Fruit fly (Drosophila melanogaster) whole organism, embryonic: ENCODE results near the gene CG4597.

Experiments
- Adf1 ChIP-seq: fragments of 200-800 bp; sonication (Bioruptor generic); IDR thresholded peaks from 2 replicates; pipeline ENCODE4 v1.3.6; 2022; ENCODE audit warnings: missing biosample characterization, missing genetic modification characterization
- Awh ChIP-seq: fragments of 200-800 bp; sonication (Bioruptor generic); IDR thresholded peaks from 2 replicates; pipeline ENCODE4, ENCODE4 v1.3.6; 2022; ENCODE audit warnings: missing biosample characterization, missing genetic modification characterization
- C15 ChIP-seq: fragments of 200-800 bp; sonication (Bioruptor generic); IDR thresholded peaks from 3 replicates; pipeline ENCODE4 v1.3.6; 2022; ENCODE audit warnings: missing biosample characterization, missing genetic modification characterization
- CG10147 ChIP-seq: fragments of 200-800 bp; sonication (Bioruptor generic); optimal IDR thresholded peaks from 2 replicates; lab custom pipeline; 2019; ENCODE audit warnings: missing biosample characterization, mild to moderate bottlenecking, missing genetic modification characterization, moderate library complexity
- CG10462 ChIP-seq: fragments of 200-800 bp; sonication (Bioruptor generic); optimal IDR thresholded peaks from 2 replicates; lab custom pipeline; 2016; ENCODE audit warnings: missing biosample characterization, missing genetic modification characterization
- CG10565 ChIP-seq: fragments of 200-800 bp; sonication (Bioruptor generic); optimal IDR thresholded peaks from 3 replicates; lab custom pipeline; 2016; ENCODE audit warnings: missing biosample characterization, mild to moderate bottlenecking, missing genetic modification characterization
- CG13123 ChIP-seq: fragments of 200-800 bp; sonication (Bioruptor generic); optimal IDR thresholded peaks from 2 replicates; lab custom pipeline; 2016; ENCODE audit warnings: missing biosample characterization, missing genetic modification characterization
- CG14441 ChIP-seq: fragments of 200-800 bp; sonication (Bioruptor generic); IDR thresholded peaks from 2 replicates; pipeline ENCODE4 v1.3.6; 2022; ENCODE audit warnings: missing biosample characterization, missing genetic modification characterization
- CG16779 ChIP-seq: fragments of 200-800 bp; sonication (Bioruptor generic); IDR thresholded peaks from 2 replicates; pipeline ENCODE4 v1.3.6; 2022; ENCODE audit warnings: missing biosample characterization, missing genetic modification characterization
- CG17912 ChIP-seq: fragments of 200-800 bp; sonication (Bioruptor generic); optimal IDR thresholded peaks from 2 replicates; lab custom pipeline; 2018; ENCODE audit warnings: missing biosample characterization, mild to moderate bottlenecking, missing genetic modification characterization
- CG3281 ChIP-seq: fragments of 200-800 bp; sonication (Bioruptor generic); optimal IDR thresholded peaks from 3 replicates; lab custom pipeline; 2017; ENCODE audit warnings: missing biosample characterization, mild to moderate bottlenecking, missing genetic modification characterization
- CG7271 ChIP-seq: fragments of 200-800 bp; sonication (Bioruptor generic); optimal IDR thresholded peaks from 2 replicates; lab custom pipeline; 2018; ENCODE audit warnings: missing biosample characterization, mild to moderate bottlenecking, missing genetic modification characterization, moderate library complexity
- CG7556 ChIP-seq: fragments of 200-800 bp; sonication (Bioruptor generic); optimal IDR thresholded peaks from 2 replicates; lab custom pipeline; 2017; ENCODE audit warnings: missing biosample characterization, mild to moderate bottlenecking, missing genetic modification characterization
- CG8281 ChIP-seq: fragments of 200-800 bp; sonication (Bioruptor generic); optimal IDR thresholded peaks from 2 replicates; lab custom pipeline; 2018; ENCODE audit warnings: missing biosample characterization, mild to moderate bottlenecking, missing genetic modification characterization, moderate library complexity
- CG9215 ChIP-seq: fragments of 200-800 bp; sonication (Bioruptor generic); IDR thresholded peaks from 2 replicates; pipeline ENCODE4 v1.3.6; 2022; ENCODE audit warnings: missing biosample characterization, missing genetic modification characterization
- CG9876 ChIP-seq: fragments of 200-800 bp; sonication (Bioruptor generic); optimal IDR thresholded peaks from 2 replicates; lab custom pipeline; 2016; ENCODE audit warnings: missing biosample characterization, missing genetic modification characterization
- Dfd ChIP-seq, 2 experiments: fragments of >200 bp; optimal IDR thresholded peaks; 2 replicates each; lab custom pipeline; 2017; ENCODE audit warnings: missing biosample characterization in 2 of 2, missing genetic modification characterization in 2 of 2
- Eip74EF ChIP-seq, 2 experiments: fragments of 200-800 bp in 1 of 2; fragments of >200 bp in 1 of 2; sonication (Bioruptor generic) in 1 of 2; optimal IDR thresholded peaks; 2 replicates each; lab custom pipeline; 2017 to 2019; ENCODE audit warnings: missing biosample characterization in 2 of 2, missing genetic modification characterization in 2 of 2, mild to moderate bottlenecking in 1 of 2, moderate library complexity in 1 of 2
- Fer1 ChIP-seq: fragments of 200-800 bp; sonication (Bioruptor generic); optimal IDR thresholded peaks from 2 replicates; lab custom pipeline; 2017; ENCODE audit warnings: missing biosample characterization, mild to moderate bottlenecking, missing genetic modification characterization
- Gsc ChIP-seq: fragments of 200-800 bp; sonication (Bioruptor generic); IDR thresholded peaks from 2 replicates; pipeline ENCODE4 v1.3.6; 2022; ENCODE audit warnings: missing biosample characterization, missing genetic modification characterization
- HmgZ ChIP-seq: fragments of 200-800 bp; sonication (Bioruptor generic); optimal IDR thresholded peaks from 2 replicates; lab custom pipeline; 2018; ENCODE audit warnings: missing biosample characterization, mild to moderate bottlenecking, missing genetic modification characterization
- Lhr ChIP-seq: fragments of 200-800 bp; sonication (Bioruptor generic); optimal IDR thresholded peaks from 3 replicates; lab custom pipeline; 2017; ENCODE audit warnings: mild to moderate bottlenecking, missing biosample characterization, missing genetic modification reagents, missing genetic modification characterization
- Mrtf ChIP-seq: fragments of 200-800 bp; sonication (Bioruptor generic); IDR thresholded peaks from 3 replicates; pipeline ENCODE4 v1.3.6; 2022; ENCODE audit warnings: missing biosample characterization, missing genetic modification characterization
- Rfx ChIP-seq: fragments of 200-800 bp; sonication (Bioruptor generic); IDR thresholded peaks from 2 replicates; pipeline ENCODE4 v1.3.6; 2022; ENCODE audit warnings: missing biosample characterization, missing genetic modification characterization
- Scr ChIP-seq: fragments of 200-800 bp; sonication (Bioruptor generic); IDR thresholded peaks from 2 replicates; pipeline ENCODE4 v1.3.6; 2022; ENCODE audit warnings: missing biosample characterization, missing genetic modification characterization; ENCODE audit not compliant: partially characterized antibody
- Sin3A ChIP-seq: fragments of >200 bp; optimal IDR thresholded peaks from 2 replicates; lab custom pipeline; 2018
- Usf ChIP-seq: fragments of 200-800 bp; sonication (Bioruptor generic); optimal IDR thresholded peaks from 2 replicates; lab custom pipeline; 2017; ENCODE audit warnings: missing genotype, missing biosample characterization, missing genetic modification characterization
- aop ChIP-seq: fragments of 200-800 bp; sonication (Bioruptor generic); IDR thresholded peaks from 2 replicates; pipeline ENCODE4 v1.3.6; 2022; ENCODE audit warnings: missing biosample characterization, missing genetic modification characterization
- ara ChIP-seq: fragments of 200-800 bp; sonication (Bioruptor generic); IDR thresholded peaks from 2 replicates; pipeline ENCODE4 v1.3.6; 2022; ENCODE audit warnings: missing biosample characterization, missing genetic modification characterization
- ato ChIP-seq: fragments of 200-800 bp; sonication (Bioruptor generic); IDR thresholded peaks from 2 replicates; pipeline ENCODE4 v1.3.6; 2022; ENCODE audit warnings: missing biosample characterization, missing genetic modification characterization; ENCODE audit not compliant: partially characterized antibody
- bab2 ChIP-seq: fragments of 200-800 bp; sonication (Bioruptor generic); optimal IDR thresholded peaks from 2 replicates; lab custom pipeline; 2016; ENCODE audit warnings: missing biosample characterization, missing genetic modification characterization
- cato ChIP-seq: fragments of 200-800 bp; sonication (Bioruptor generic); optimal IDR thresholded peaks from 2 replicates; lab custom pipeline; 2016; ENCODE audit warnings: missing biosample characterization, missing genetic modification characterization, borderline replicate concordance
- danr ChIP-seq: fragments of 200-800 bp; sonication (Bioruptor generic); IDR thresholded peaks from 2 replicates; pipeline ENCODE4 v1.3.6; 2022; ENCODE audit warnings: missing biosample characterization, missing genetic modification characterization
- emc ChIP-seq: fragments of 200-800 bp; sonication (Bioruptor generic); optimal IDR thresholded peaks from 2 replicates; lab custom pipeline; 2016; ENCODE audit warnings: missing biosample characterization, missing genetic modification characterization
- fru ChIP-seq: fragments of >200 bp; optimal IDR thresholded peaks from 2 replicates; lab custom pipeline; 2017
- ftz-f1 ChIP-seq: fragments of 200-800 bp; sonication (Bioruptor generic); optimal IDR thresholded peaks from 2 replicates; lab custom pipeline; 2016; ENCODE audit warnings: missing biosample characterization, missing genetic modification characterization
- hbn ChIP-seq: fragments of 200-800 bp; sonication (Bioruptor generic); IDR thresholded peaks from 2 replicates; pipeline ENCODE4 v1.3.6; 2022; ENCODE audit warnings: missing biosample characterization, missing genetic modification characterization; ENCODE audit not compliant: partially characterized antibody
- hkb ChIP-seq, 2 experiments: fragments of 200-800 bp in 1 of 2; fragments of >200 bp in 1 of 2; sonication (Bioruptor generic) in 1 of 2; IDR thresholded peaks in 1 of 2; optimal IDR thresholded peaks in 1 of 2; 2 replicates each; pipeline versions ENCODE4 v1.3.6 to Lab custom; 2017 to 2022; ENCODE audit warnings: missing biosample characterization in 1 of 2, missing genetic modification characterization in 1 of 2
- kay ChIP-seq: fragments of 200-800 bp; sonication (Bioruptor generic); optimal IDR thresholded peaks from 2 replicates; lab custom pipeline; 2016; ENCODE audit warnings: missing biosample characterization, missing genetic modification characterization
- ken ChIP-seq: fragments of 200-800 bp; sonication (Bioruptor generic); IDR thresholded peaks from 3 replicates; pipeline ENCODE4 v1.3.6; 2022; ENCODE audit warnings: missing biosample characterization, missing genetic modification characterization
- maf-S ChIP-seq: fragments of 200-800 bp; sonication (Bioruptor generic); optimal IDR thresholded peaks from 2 replicates; lab custom pipeline; 2016; ENCODE audit warnings: missing biosample characterization, missing genetic modification characterization
- nerfin-1 ChIP-seq: fragments of 200-800 bp; sonication (Bioruptor generic); optimal IDR thresholded peaks from 3 replicates; lab custom pipeline; 2019; ENCODE audit warnings: missing biosample characterization, mild to moderate bottlenecking, missing genetic modification characterization, moderate library complexity
- nerfin-2 ChIP-seq: fragments of 200-800 bp; sonication (Bioruptor generic); IDR thresholded peaks from 2 replicates; pipeline ENCODE4 v1.3.6; 2022; ENCODE audit warnings: missing biosample characterization, missing genetic modification characterization; ENCODE audit not compliant: partially characterized antibody
- org-1 ChIP-seq: fragments of 200-800 bp; sonication (Bioruptor generic); optimal IDR thresholded peaks from 2 replicates; lab custom pipeline; 2017; ENCODE audit warnings: missing biosample characterization, missing genetic modification characterization
- peb ChIP-seq: fragments of 200-800 bp; sonication (Bioruptor generic); IDR thresholded peaks from 2 replicates; pipeline ENCODE4 v1.3.6; 2022; ENCODE audit warnings: missing biosample characterization, missing genetic modification characterization
- pfk ChIP-seq: fragments of 200-800 bp; sonication (Bioruptor generic); optimal IDR thresholded peaks from 2 replicates; lab custom pipeline; 2018; ENCODE audit warnings: missing biosample characterization, mild to moderate bottlenecking, missing genetic modification characterization, moderate library complexity
- pita ChIP-seq: fragments of 200-800 bp; sonication (Bioruptor generic); optimal IDR thresholded peaks from 2 replicates; lab custom pipeline; 2017; ENCODE audit warnings: missing biosample characterization, mild to moderate bottlenecking, missing genetic modification characterization
- pum ChIP-seq: fragments of 200-800 bp; sonication (Bioruptor generic); optimal IDR thresholded peaks from 2 replicates; lab custom pipeline; 2016; ENCODE audit warnings: missing biosample characterization, missing genetic modification characterization
- shn ChIP-seq: fragments of 200-800 bp; sonication (Bioruptor generic); optimal IDR thresholded peaks from 3 replicates; lab custom pipeline; 2016; ENCODE audit warnings: missing biosample characterization, missing genetic modification characterization
- vvl ChIP-seq: fragments of 200-800 bp; sonication (Bioruptor generic); IDR thresholded peaks from 2 replicates; pipeline ENCODE4 v1.3.6; 2022; ENCODE audit warnings: missing biosample characterization, missing genetic modification characterization
- yki ChIP-seq: fragments of >200 bp; optimal IDR thresholded peaks from 3 replicates; lab custom pipeline; 2018
- zen2 ChIP-seq: fragments of 200-800 bp; sonication (Bioruptor generic); IDR thresholded peaks from 3 replicates; pipeline ENCODE4 v1.3.6; 2022; ENCODE audit warnings: missing biosample characterization, missing genetic modification characterization; ENCODE audit not compliant: partially characterized antibody

Gene CG4597

DNA sequence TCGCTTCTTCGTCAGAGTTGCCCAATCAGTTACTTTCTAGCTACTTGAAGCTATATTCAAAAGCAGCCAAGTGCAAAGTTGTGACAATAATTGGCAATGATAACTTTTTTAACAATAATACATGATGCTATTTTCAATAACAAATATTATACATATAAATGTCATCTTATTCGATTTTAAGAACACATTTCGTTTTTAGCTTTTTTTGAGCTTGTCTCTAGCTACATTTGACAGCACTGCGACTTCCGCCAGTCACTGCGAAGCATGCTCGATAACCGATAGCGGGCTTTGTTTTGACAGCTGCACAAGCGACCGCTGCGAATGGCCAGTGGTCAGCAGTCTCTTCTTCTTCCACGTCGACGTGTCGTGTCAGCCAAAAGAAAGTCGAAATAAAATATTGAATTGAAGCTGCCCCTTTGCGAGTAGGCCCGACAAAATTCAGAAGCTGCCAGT lies 23.1 kb downstream of the CG4597 start, which contains the start of the genes Gen and Srp54k (continued):
- TF ChIP-seq Dfd (GFP tag; optimal IDR thresholded peaks at IDR 0.05; lab: Kevin White, UChicago) (no peak), hbn (GFP tag; lab: Robert Waterston, UW) (no peak), org-1 (no peak), CG16779 (no peak), fru (lab: Kevin White, UChicago) (no peak), kay (GFP tag; lab: Kevin White, UChicago) (no peak), nerfin-1 (no peak), danr (GFP tag; lab: Robert Waterston, UW) (no peak), CG7556 (GFP tag; lab: Kevin White, UChicago) (no peak), CG17912 (peak; percentile 17), cato (no peak), pfk (GFP tag; lab: Kevin White, UChicago) (no peak), ato (no peak), Gsc (GFP tag; lab: Robert Waterston, UW) (no peak), CG10462 (GFP tag; lab: Kevin White, UChicago) (no peak), Awh (no peak), HmgZ (tag; lab: Kevin White, UChicago) (peak; percentile 66), peb (GFP tag; lab: Robert Waterston, UW) (no peak), Fer1 (GFP tag; lab: Kevin White, UChicago) (no peak), emc (GFP tag; lab: Kevin White, UChicago) (no peak), CG10565 (no peak), hkb (optimal IDR thresholded peaks at IDR 0.05; lab: Kevin White, UChicago) (peak; percentile 85), hkb (GFP tag; IDR thresholded peaks at IDR 0.05; lab: Robert Waterston, UW) (no peak), nerfin-2 (GFP tag; lab: Robert Waterston, UW) (no peak), CG8281 (tag; lab: Kevin White, UChicago) (no peak), zen2 (no peak), pum (GFP tag; lab: Kevin White, UChicago) (no peak), CG9876 (GFP tag; lab: Kevin White, UChicago) (no peak), yki (peak; percentile 57), ftz-f1 (GFP tag; lab: Kevin White, UChicago) (no peak), CG13123 (GFP tag; lab: Kevin White, UChicago) (no peak), CG10147 (GFP tag; lab: Kevin White, UChicago) (no peak), CG14441 (GFP tag; lab: Robert Waterston, UW) (no peak), Rfx (GFP tag; lab: Robert Waterston, UW) (peak; percentile 69), ara (GFP tag; lab: Robert Waterston, UW) (peak; percentile 46), maf-S (GFP tag; lab: Kevin White, UChicago) (peak; percentile 16), Mrtf (no peak), pita (GFP tag; lab: Kevin White, UChicago) (no peak), CG3281 (GFP tag; lab: Kevin White, UChicago) (no peak), vvl (GFP tag; lab: Robert Waterston, UW) (peak; percentile 31; the same call in 1 of the 2 replicates), bab2 (no peak), CG7271 (tag; lab: Kevin White, UChicago) (no peak), Sin3A (lab: Kevin White, UChicago) (peak; percentile 88), ken (no peak), Scr (GFP tag; lab: Robert Waterston, UW) (peak; percentile 37), C15 (GFP tag; lab: Robert Waterston, UW) (no peak), CG9215 (GFP tag; lab: Robert Waterston, UW) (no peak), Usf (GFP tag; lab: Kevin White, UChicago) (no peak), Eip74EF (GFP tag; optimal IDR thresholded peaks at IDR 0.05; lab: Kevin White, UChicago) (no peak), Lhr (GFP tag; lab: Kevin White, UChicago) (peak; percentile 3), aop (GFP tag; lab: Robert Waterston, UW) (no peak), Adf1 (GFP tag; lab: Robert Waterston, UW) (no peak), shn (GFP tag; lab: Kevin White, UChicago) (no peak)
